ENCODE assay signal across 1 fruit fly cellular context in genomic region chrX:7013320-7014214, dm6.
TF ChIP-seq lines count a peak whose summit lies in the region.

Gene CG3032, minus strand, starts transcription at chrX:7013881.
Gene CG4593, plus strand, starts transcription at chrX:7013887.

TF ChIP-seq in whole organism, embryonic, 481 proteins besides CTCF, POLR2A, EP300 and RAD21 (continued from another document):
- peak; percentile 82 for TF ChIP-seq so (GFP tag; IDR thresholded peaks at IDR 0.05; lab: Robert Waterston, UW)
- peak; percentile 85 for TF ChIP-seq Taf1 (GFP tag; IDR thresholded peaks at IDR 0.05; lab: Robert Waterston, UW)
- peak; percentile 34 for TF ChIP-seq CG12104 (GFP tag; optimal IDR thresholded peaks at IDR 0.05; lab: Kevin White, UChicago)
- peak; percentile 74 for TF ChIP-seq wor (GFP tag; IDR thresholded peaks at IDR 0.05; lab: Robert Waterston, UW)
- no peak for TF ChIP-seq CG17802 (tag; optimal IDR thresholded peaks at IDR 0.05; lab: Kevin White, UChicago)
- peak; percentile 60 for TF ChIP-seq CG13894 (tag; optimal IDR thresholded peaks at IDR 0.05; lab: Kevin White, UChicago)
- peak; percentile 35 for TF ChIP-seq Lhr (GFP tag; optimal IDR thresholded peaks at IDR 0.05; lab: Kevin White, UChicago)
- peak; percentile 67 for TF ChIP-seq CG10147 (GFP tag; optimal IDR thresholded peaks at IDR 0.05; lab: Kevin White, UChicago)
- TF ChIP-seq CG5245 (GFP tag; optimal IDR thresholded peaks at IDR 0.05; lab: Kevin White, UChicago), result peak; percentile 56
- TF ChIP-seq ac (GFP tag; optimal IDR thresholded peaks at IDR 0.05; lab: Kevin White, UChicago), result no peak
- TF ChIP-seq CG3281 (GFP tag; optimal IDR thresholded peaks at IDR 0.05; lab: Kevin White, UChicago), result peak; percentile 81
- peak; percentile 30 for TF ChIP-seq CG6813 (GFP tag; optimal IDR thresholded peaks at IDR 0.05; lab: Kevin White, UChicago)
- TF ChIP-seq MTF-1 (GFP tag; optimal IDR thresholded peaks at IDR 0.05; lab: Kevin White, UChicago; ENCODE audit: borderline replicate concordance), result no peak
- peak; percentile 79; the same call in 2 of the 3 replicates for TF ChIP-seq gce (GFP tag; IDR thresholded peaks at IDR 0.05; lab: Robert Waterston, UW)
- TF ChIP-seq CG9215 (GFP tag; IDR thresholded peaks at IDR 0.05; lab: Robert Waterston, UW), result peak; percentile 83
- TF ChIP-seq CG13296 (GFP tag; optimal IDR thresholded peaks at IDR 0.05; lab: Kevin White, UChicago), result peak; percentile 71
- no peak for TF ChIP-seq Dfd (GFP tag; optimal IDR thresholded peaks at IDR 0.05; lab: Kevin White, UChicago)
- TF ChIP-seq chinmo (GFP tag; IDR thresholded peaks at IDR 0.05; lab: Robert Waterston, UW; ENCODE audit: partially characterized antibody), result no peak
- no peak for TF ChIP-seq da (GFP tag; optimal IDR thresholded peaks at IDR 0.05; lab: Kevin White, UChicago)
- TF ChIP-seq CG10654 (GFP tag; optimal IDR thresholded peaks at IDR 0.05; lab: Kevin White, UChicago), result peak; percentile 69
- peak; percentile 67 for TF ChIP-seq CG8944 (GFP tag; optimal IDR thresholded peaks at IDR 0.05; lab: Kevin White, UChicago)
- TF ChIP-seq Nf-YC (tag; optimal IDR thresholded peaks at IDR 0.05; lab: Kevin White, UChicago), result peak; percentile 48
- peak; percentile 91 for TF ChIP-seq ken (GFP tag; IDR thresholded peaks at IDR 0.05; lab: Robert Waterston, UW)
- 0 out of 3 replicates have a peak, but pooled peaks have one; percentile 27 for TF ChIP-seq sr (GFP tag; IDR thresholded peaks at IDR 0.05; lab: Robert Waterston, UW)
- TF ChIP-seq ATbp (GFP tag; optimal IDR thresholded peaks at IDR 0.05; lab: Kevin White, UChicago), result peak; percentile 63
- peak; percentile 89 for TF ChIP-seq gem (tag; optimal IDR thresholded peaks at IDR 0.05; lab: Kevin White, UChicago)
- TF ChIP-seq CG1832 (GFP tag; optimal IDR thresholded peaks at IDR 0.05; lab: Kevin White, UChicago), result no peak
- peak; percentile 91 for TF ChIP-seq lmd (GFP tag; IDR thresholded peaks at IDR 0.05; lab: Robert Waterston, UW)
- no peak for TF ChIP-seq HLH4C (GFP tag; IDR thresholded peaks at IDR 0.05; lab: Robert Waterston, UW; ENCODE audit: partially characterized antibody)
- peak; percentile 29 for TF ChIP-seq twi (tag; optimal IDR thresholded peaks at IDR 0.05; lab: Kevin White, UChicago)
- TF ChIP-seq dysf (GFP tag; IDR thresholded peaks at IDR 0.05; lab: Robert Waterston, UW), result peak; percentile 92
- peak; percentile 77 for TF ChIP-seq tx (GFP tag; optimal IDR thresholded peaks at IDR 0.05; lab: Kevin White, UChicago)
- TF ChIP-seq CG18476 (GFP tag; optimal IDR thresholded peaks at IDR 0.05; lab: Kevin White, UChicago), result peak; percentile 69
- TF ChIP-seq B-H1 (GFP tag; IDR thresholded peaks at IDR 0.05; lab: Robert Waterston, UW), result peak; percentile 91
- peak; percentile 14 for TF ChIP-seq CG8089 (GFP tag; optimal IDR thresholded peaks at IDR 0.05; lab: Kevin White, UChicago)
- no peak for TF ChIP-seq CG7745 (tag; optimal IDR thresholded peaks at IDR 0.05; lab: Kevin White, UChicago)
TF ChIP-seq in whole organism, embryonic: peak in this region for 373.
